Fruit fly (Drosophila melanogaster) whole organism, wandering third instar larva: Measurements from ENCODE around the gene amx.

Source experiments
- Abd-B ChIP-seq: fragments of >200 bp; optimal IDR thresholded peaks from 2 replicates; lab custom pipeline; 2017; ENCODE audit warnings: missing biosample characterization, missing genetic modification characterization
- CG32264 ChIP-seq: fragments of 200-800 bp; sonication (Bioruptor generic); optimal IDR thresholded peaks from 2 replicates; lab custom pipeline; 2016; ENCODE audit warnings: missing biosample characterization, missing genetic modification characterization
- CG9705 ChIP-seq: fragments of 200-800 bp; sonication (Bioruptor generic); optimal IDR thresholded peaks from 2 replicates; lab custom pipeline; 2018; ENCODE audit warnings: missing biosample characterization, mild to moderate bottlenecking, missing genetic modification characterization
- CrebA ChIP-seq: fragments of 200-800 bp; sonication (Bioruptor generic); optimal IDR thresholded peaks from 2 replicates; lab custom pipeline; 2016; ENCODE audit warnings: missing biosample characterization, mild to moderate bottlenecking, missing genetic modification characterization, borderline replicate concordance
- Dfd ChIP-seq: fragments of >200 bp; optimal IDR thresholded peaks from 2 replicates; lab custom pipeline; 2017; ENCODE audit warnings: missing biosample characterization, missing genetic modification characterization
- Dif ChIP-seq: fragments of 200-275, 200-300 bp; sonication (Bioruptor generic); optimal IDR thresholded peaks from 2 replicates; lab custom pipeline; 2018; ENCODE audit warnings: missing biosample characterization, missing genetic modification characterization; ENCODE audit not compliant: partially characterized antibody
- GATAd ChIP-seq: sonication (Bioruptor generic); optimal IDR thresholded peaks from 2 replicates; lab custom pipeline; 2016; ENCODE audit warnings: missing biosample characterization, missing genetic modification characterization
- HLH106 ChIP-seq: fragments of 200-800 bp; optimal IDR thresholded peaks from 3 replicates; lab custom pipeline; 2019; ENCODE audit warnings: missing biosample characterization, mild to moderate bottlenecking, missing genetic modification characterization, moderate library complexity
- Hnf4 ChIP-seq: fragments of 200-800 bp; sonication (Bioruptor generic); optimal IDR thresholded peaks from 2 replicates; lab custom pipeline; 2016; ENCODE audit warnings: missing biosample characterization, mild to moderate bottlenecking, missing genetic modification characterization
- Hr78 ChIP-seq: fragments of >200 bp; optimal IDR thresholded peaks from 2 replicates; lab custom pipeline; 2017; ENCODE audit warnings: missing biosample characterization, missing genetic modification characterization
- Hr83 ChIP-seq: fragments of 200-300 bp; sonication (Bioruptor generic); optimal IDR thresholded peaks from 2 replicates; lab custom pipeline; 2016; ENCODE audit warnings: missing biosample characterization, mild to moderate bottlenecking, missing genetic modification characterization, moderate library complexity; ENCODE audit not compliant: poor library complexity, severe bottlenecking
- Jra ChIP-seq: sonication (Bioruptor generic); optimal IDR thresholded peaks from 2 replicates; lab custom pipeline; 2016; ENCODE audit warnings: missing biosample characterization, missing genetic modification characterization
- Mio ChIP-seq: sonication (Bioruptor generic); optimal IDR thresholded peaks from 2 replicates; lab custom pipeline; 2016; ENCODE audit warnings: missing biosample characterization, missing genetic modification characterization
- Myc ChIP-seq: fragments of >200 bp; optimal IDR thresholded peaks from 2 replicates; lab custom pipeline; 2017
- N ChIP-seq: fragments of >200 bp; optimal IDR thresholded peaks from 2 replicates; lab custom pipeline; 2018; ENCODE audit warnings: missing biosample characterization, missing external identifiers, missing genetic modification characterization
- OdsH ChIP-seq: fragments of 200-800 bp; sonication (Bioruptor generic); optimal IDR thresholded peaks from 2 replicates; lab custom pipeline; 2016; ENCODE audit warnings: missing biosample characterization, mild to moderate bottlenecking, missing genetic modification characterization
- Rel ChIP-seq, 2 experiments: fragments of 200-800 bp; sonication (Bioruptor generic) in 1 of 2; optimal IDR thresholded peaks; 2 replicates in 1 of 2; 3 replicates in 1 of 2; lab custom pipeline; 2016 to 2019; ENCODE audit warnings: mild to moderate bottlenecking in 2 of 2, missing biosample characterization in 2 of 2, missing genetic modification characterization in 2 of 2, moderate library complexity in 1 of 2
- Sp1 ChIP-seq: fragments of 200-800 bp; sonication (Bioruptor generic); optimal IDR thresholded peaks from 3 replicates; lab custom pipeline; 2019; ENCODE audit warnings: missing biosample characterization, mild to moderate bottlenecking, missing genetic modification characterization, moderate library complexity
- Vsx2 ChIP-seq: fragments of 200-300, 225-300 bp; sonication (Bioruptor generic); optimal IDR thresholded peaks from 2 replicates; lab custom pipeline; 2018; ENCODE audit warnings: missing biosample characterization, missing genetic modification characterization; ENCODE audit not compliant: partially characterized antibody
- br ChIP-seq: fragments of 200-800 bp; sonication (Bioruptor generic); optimal IDR thresholded peaks from 2 replicates; lab custom pipeline; 2016; ENCODE audit warnings: missing biosample characterization, missing genetic modification characterization
- brk ChIP-seq: fragments of 200-800 bp; sonication (Bioruptor generic); optimal IDR thresholded peaks from 2 replicates; lab custom pipeline; 2016; ENCODE audit warnings: missing biosample characterization, mild to moderate bottlenecking, missing genetic modification characterization
- dl ChIP-seq, 2 experiments: fragments of 175-275, 200-275 bp in 1 of 2; fragments of 200-275 bp in 1 of 2; sonication (Bioruptor generic); optimal IDR thresholded peaks; lab custom pipeline; 2018; ENCODE audit warnings: mild to moderate bottlenecking in 2 of 2, missing biosample characterization in 2 of 2, missing genetic modification characterization in 2 of 2, moderate library complexity in 2 of 2; ENCODE audit not compliant: partially characterized antibody in 2 of 2, insufficient read depth in 1 of 2
- dmrt93B ChIP-seq: fragments of 200-800 bp; sonication (Bioruptor generic); optimal IDR thresholded peaks from 2 replicates; lab custom pipeline; 2018; ENCODE audit warnings: missing biosample characterization, mild to moderate bottlenecking, missing genetic modification characterization
- dsf ChIP-seq: sonication (Bioruptor generic); optimal IDR thresholded peaks from 2 replicates; lab custom pipeline; 2016; ENCODE audit warnings: missing biosample characterization, missing genetic modification characterization, borderline replicate concordance
- ey ChIP-seq: fragments of 200-800 bp; sonication (Bioruptor generic); optimal IDR thresholded peaks from 2 replicates; lab custom pipeline; 2016; ENCODE audit warnings: missing biosample characterization, missing genetic modification characterization
- foxo ChIP-seq, 2 experiments: fragments of 200-800 bp; sonication (Bioruptor generic); optimal IDR thresholded peaks; 2 replicates in 1 of 2; 3 replicates in 1 of 2; lab custom pipeline; 2016 to 2017; ENCODE audit warnings: missing biosample characterization in 2 of 2, missing genetic modification characterization in 2 of 2
- fru ChIP-seq: fragments of 200-800 bp; sonication (Bioruptor generic); optimal IDR thresholded peaks from 3 replicates; lab custom pipeline; 2016; ENCODE audit warnings: missing biosample characterization, mild to moderate bottlenecking, missing genetic modification characterization
- h ChIP-seq: fragments of 200-800 bp; sonication (Bioruptor generic); optimal IDR thresholded peaks from 3 replicates; lab custom pipeline; 2016; ENCODE audit warnings: missing biosample characterization, mild to moderate bottlenecking, missing genetic modification characterization
- jim ChIP-seq: fragments of 175-275, 200-325 bp; sonication (Bioruptor generic); optimal IDR thresholded peaks from 2 replicates; lab custom pipeline; 2016; ENCODE audit warnings: missing biosample characterization, mild to moderate bottlenecking, missing genetic modification characterization
- lola ChIP-seq: fragments of >200 bp; optimal IDR thresholded peaks from 2 replicates; lab custom pipeline; 2017; ENCODE audit warnings: missing biosample characterization, missing genetic modification characterization
- pan ChIP-seq: fragments of >200 bp; optimal IDR thresholded peaks from 2 replicates; lab custom pipeline; 2017
- psq ChIP-seq: fragments of 200-800 bp; sonication (Bioruptor generic); optimal IDR thresholded peaks from 3 replicates; lab custom pipeline; 2017; ENCODE audit warnings: missing biosample characterization, mild to moderate bottlenecking, missing genetic modification characterization, moderate library complexity
- rgr ChIP-seq: fragments of 200-800 bp; sonication (Bioruptor generic); optimal IDR thresholded peaks from 3 replicates; lab custom pipeline; 2016; ENCODE audit warnings: missing biosample characterization, mild to moderate bottlenecking, missing genetic modification characterization
- sage ChIP-seq: fragments of 200-800 bp; sonication (Bioruptor generic); optimal IDR thresholded peaks from 2 replicates; lab custom pipeline; 2016; ENCODE audit warnings: missing biosample characterization, mild to moderate bottlenecking, missing genetic modification characterization
- sv ChIP-seq: fragments of 200-800 bp; sonication (Bioruptor generic); optimal IDR thresholded peaks from 3 replicates; lab custom pipeline; 2016; ENCODE audit warnings: missing biosample characterization, missing genetic modification characterization
- tai ChIP-seq: sonication (Bioruptor generic); optimal IDR thresholded peaks from 2 replicates; lab custom pipeline; 2016; ENCODE audit warnings: missing biosample characterization, missing genetic modification characterization
- usp ChIP-seq: fragments of >200 bp; optimal IDR thresholded peaks from 2 replicates; lab custom pipeline; 2017; ENCODE audit warnings: missing biosample characterization, missing genetic modification characterization
- woc ChIP-seq: sonication (Bioruptor generic); optimal IDR thresholded peaks from 2 replicates; lab custom pipeline; 2016; ENCODE audit warnings: missing biosample characterization, mild to moderate bottlenecking, missing genetic modification characterization

amx gene

DNA sequence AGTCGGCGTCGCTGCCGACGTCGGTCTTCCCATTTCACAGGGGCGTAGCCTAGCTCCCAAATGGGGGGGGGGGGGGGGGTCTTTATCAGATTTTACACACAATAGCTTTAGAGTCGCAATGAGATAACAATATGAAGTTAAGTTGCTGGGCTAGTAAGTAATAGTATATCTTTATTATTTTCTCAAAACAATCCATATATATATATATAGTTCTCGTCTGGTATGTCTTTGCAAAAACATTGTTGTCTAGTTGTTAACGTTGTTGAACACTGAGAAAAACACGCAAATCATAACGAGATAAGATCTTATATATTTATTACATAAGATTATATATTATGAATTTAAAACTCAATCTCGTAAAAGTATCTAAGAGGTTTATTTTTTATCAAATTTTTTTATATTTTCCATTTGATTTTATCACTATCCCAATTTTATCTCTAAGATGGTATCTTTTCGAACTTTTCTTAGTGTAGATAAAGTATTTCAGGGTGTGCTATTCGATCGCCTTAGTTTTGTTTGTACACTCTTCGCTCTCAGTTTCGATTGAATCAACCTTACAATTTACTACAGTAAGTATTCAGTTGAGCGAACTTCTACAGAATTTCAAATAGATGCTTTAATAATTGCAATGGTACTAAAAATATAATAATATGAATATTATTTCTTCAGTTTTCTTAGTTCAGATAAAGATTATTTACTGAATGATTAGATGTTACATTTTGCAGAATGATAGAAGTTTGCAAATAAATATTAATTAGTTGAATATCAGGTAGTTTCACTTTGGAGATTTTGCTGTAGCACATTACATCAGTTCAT, 45.1 kb downstream of the amx start:
- TF ChIP-seq CrebA (no peak), Sp1 (no peak), brk (no peak), CG32264 (GFP tag; lab: Kevin White, UChicago) (no peak), Myc (lab: Kevin White, UChicago) (no peak), dmrt93B (GFP tag; lab: Kevin White, UChicago) (no peak), dl (GFP tag; optimal IDR thresholded peaks at IDR 0.05; lab: Kevin White, UChicago; ENCODE audit: insufficient read depth in 1 of 2, partially characterized antibody in 2 of 2) (no peak), Dif (GFP tag; lab: Kevin White, UChicago) (no peak), CG9705 (GFP tag; lab: Kevin White, UChicago) (no peak), Vsx2 (GFP tag; lab: Kevin White, UChicago) (no peak), jim (GFP tag; lab: Kevin White, UChicago) (no peak), usp (GFP tag; lab: Kevin White, UChicago) (no peak), OdsH (GFP tag; lab: Kevin White, UChicago) (no peak), Hr83 (GFP tag; lab: Kevin White, UChicago) (no peak), fru (GFP tag; lab: Kevin White, UChicago) (peak; percentile 21), HLH106 (tag; lab: Kevin White, UChicago) (peak; percentile 44), Mio (GFP tag; lab: Kevin White, UChicago) (no peak), sv (GFP tag; lab: Kevin White, UChicago) (peak; percentile 4), Jra (GFP tag; lab: Kevin White, UChicago) (no peak), Rel (GFP tag; optimal IDR thresholded peaks at IDR 0.05; lab: Kevin White, UChicago) (no peak), Rel (tag; optimal IDR thresholded peaks at IDR 0.05; lab: Kevin White, UChicago) (no peak), woc (GFP tag; lab: Kevin White, UChicago) (no peak), GATAd (GFP tag; lab: Kevin White, UChicago) (no peak), Hnf4 (GFP tag; lab: Kevin White, UChicago) (no peak), psq (GFP tag; lab: Kevin White, UChicago) (peak; percentile 29), sage (GFP tag; lab: Kevin White, UChicago) (no peak), rgr (GFP tag; lab: Kevin White, UChicago) (peak; percentile 44), Hr78 (GFP tag; lab: Kevin White, UChicago) (no peak), lola (GFP tag; lab: Kevin White, UChicago) (no peak), h (GFP tag; lab: Kevin White, UChicago) (peak; percentile 14), pan (lab: Kevin White, UChicago) (no peak), tai (GFP tag; lab: Kevin White, UChicago) (no peak), foxo (GFP tag; optimal IDR thresholded peaks at IDR 0.05; lab: Kevin White, UChicago) (peak in 1 of 2 experiments; percentile 5), dsf (GFP tag; lab: Kevin White, UChicago) (no peak), Abd-B (GFP tag; lab: Kevin White, UChicago) (no peak), ey (no peak), Dfd (GFP tag; lab: Kevin White, UChicago) (no peak), N (GFP tag; lab: Kevin White, UChicago) (no peak), br (GFP tag; lab: Kevin White, UChicago) (no peak)

DNA sequence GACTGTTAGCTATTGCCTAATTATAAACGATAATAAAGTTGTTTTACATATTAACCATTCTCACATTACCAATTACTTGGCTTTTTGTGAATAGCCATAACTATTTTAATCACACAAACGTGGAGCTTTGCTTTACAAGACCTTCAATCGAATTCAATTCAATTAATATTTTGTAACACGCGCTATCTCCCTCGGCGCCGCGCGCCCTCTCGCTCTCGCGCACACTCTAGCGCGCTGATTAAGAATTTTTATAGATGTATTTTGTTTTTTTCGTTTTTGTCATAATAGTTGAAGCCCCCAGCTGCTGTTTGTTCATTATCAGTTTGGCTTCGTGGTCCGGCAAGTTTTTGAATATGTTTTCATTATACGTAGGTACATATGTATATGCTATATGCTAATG, 46.1 kb downstream of the amx start:
- TF ChIP-seq woc (GFP tag; lab: Kevin White, UChicago) (no peak), CG32264 (GFP tag; lab: Kevin White, UChicago) (no peak), sv (GFP tag; lab: Kevin White, UChicago) (no peak), usp (GFP tag; lab: Kevin White, UChicago) (no peak), GATAd (GFP tag; lab: Kevin White, UChicago) (no peak), foxo (GFP tag; optimal IDR thresholded peaks at IDR 0.05; lab: Kevin White, UChicago) (no peak), Myc (lab: Kevin White, UChicago) (no peak)
